Fruit fly (Drosophila melanogaster) whole organism, embryonic: ENCODE results near the gene Tsp74F.

Source experiments
- Atf6 ChIP-seq: fragments of 200-800 bp; sonication (Bioruptor generic); IDR thresholded peaks from 2 replicates; pipeline ENCODE4 v1.3.6; 2022; ENCODE audit warnings: missing biosample characterization, missing genetic modification characterization
- BEAF-32 ChIP-seq: fragments of 200-800 bp; sonication (Bioruptor generic); optimal IDR thresholded peaks from 3 replicates; lab custom pipeline; 2017; ENCODE audit warnings: missing biosample characterization, missing genetic modification characterization, mild to moderate bottlenecking, moderate library complexity, missing genetic modification reagents
- CG10543 ChIP-seq: fragments of 200-800 bp; sonication (Bioruptor generic); optimal IDR thresholded peaks from 3 replicates; lab custom pipeline; 2017; ENCODE audit warnings: missing biosample characterization, mild to moderate bottlenecking, missing genetic modification characterization, moderate library complexity
- CG12104 ChIP-seq: fragments of 200-800 bp; sonication (Bioruptor generic); optimal IDR thresholded peaks from 3 replicates; lab custom pipeline; 2016; ENCODE audit warnings: missing biosample characterization, missing genetic modification characterization
- CG12391 ChIP-seq: fragments of 200-800 bp; sonication (Bioruptor generic); optimal IDR thresholded peaks from 3 replicates; lab custom pipeline; 2018; ENCODE audit warnings: missing biosample characterization, mild to moderate bottlenecking, missing genetic modification characterization, moderate library complexity
- CG12744 ChIP-seq: fragments of 200-800 bp; sonication (Bioruptor generic); optimal IDR thresholded peaks from 2 replicates; lab custom pipeline; 2016; ENCODE audit warnings: missing biosample characterization, missing genetic modification characterization
- CG14014 ChIP-seq: fragments of 200-800 bp; sonication (Bioruptor generic); IDR thresholded peaks from 2 replicates; pipeline ENCODE4 v1.3.6; 2022; ENCODE audit warnings: missing biosample characterization, missing genetic modification characterization
- CG18599 ChIP-seq: fragments of 200-800 bp; sonication (Bioruptor generic); optimal IDR thresholded peaks from 3 replicates; lab custom pipeline; 2017; ENCODE audit warnings: missing biosample characterization, missing genetic modification characterization, mild to moderate bottlenecking, moderate library complexity, missing genetic modification reagents
- CG2678 ChIP-seq: fragments of 200-800 bp; sonication (Bioruptor generic); optimal IDR thresholded peaks from 3 replicates; lab custom pipeline; 2019; ENCODE audit warnings: missing biosample characterization, mild to moderate bottlenecking, missing genetic modification characterization, moderate library complexity
- CG2712 ChIP-seq: fragments of 200-800 bp; optimal IDR thresholded peaks from 3 replicates; lab custom pipeline; 2019; ENCODE audit warnings: missing biosample characterization, mild to moderate bottlenecking, missing genetic modification characterization, moderate library complexity
- CG3065 ChIP-seq: fragments of 200-800 bp; sonication (Bioruptor generic); optimal IDR thresholded peaks from 2 replicates; lab custom pipeline; 2016; ENCODE audit warnings: missing biosample characterization, missing genetic modification characterization
- CG31388 ChIP-seq: fragments of 200-800 bp; sonication (Bioruptor generic); optimal IDR thresholded peaks from 2 replicates; lab custom pipeline; 2016; ENCODE audit warnings: missing biosample characterization, missing genetic modification characterization
- CG34376 ChIP-seq: fragments of 200-800 bp; sonication (Bioruptor generic); optimal IDR thresholded peaks from 2 replicates; lab custom pipeline; 2018; ENCODE audit warnings: missing biosample characterization, mild to moderate bottlenecking, missing genetic modification characterization
- CG34422 ChIP-seq: fragments of 200-800 bp; sonication (Bioruptor generic); IDR thresholded peaks from 3 replicates; pipeline ENCODE4 v1.3.6; 2022; ENCODE audit warnings: missing biosample characterization, missing genetic modification characterization
- CG3847 ChIP-seq: fragments of 200-800 bp; sonication (Bioruptor generic); IDR thresholded peaks from 2 replicates; pipeline ENCODE4 v1.3.6; 2022; ENCODE audit warnings: missing biosample characterization, missing genetic modification characterization
- CG4707 ChIP-seq: fragments of 200-800 bp; sonication (Bioruptor generic); optimal IDR thresholded peaks from 2 replicates; lab custom pipeline; 2018; ENCODE audit warnings: missing biosample characterization, mild to moderate bottlenecking, missing genetic modification characterization, moderate library complexity
- CG5180 ChIP-seq: fragments of 200-800 bp; sonication (Bioruptor generic); optimal IDR thresholded peaks from 3 replicates; lab custom pipeline; 2017; ENCODE audit warnings: missing biosample characterization, missing genetic modification characterization, mild to moderate bottlenecking, moderate library complexity, missing genetic modification reagents
- CHES-1-like ChIP-seq: fragments of 200-800 bp; sonication (Bioruptor generic); optimal IDR thresholded peaks from 2 replicates; lab custom pipeline; 2016; ENCODE audit warnings: missing biosample characterization, missing genetic modification characterization
- D19A ChIP-seq: fragments of 200-800 bp; optimal IDR thresholded peaks from 3 replicates; lab custom pipeline; 2019; ENCODE audit warnings: missing biosample characterization, mild to moderate bottlenecking, missing genetic modification characterization, moderate library complexity
- Drgx ChIP-seq: fragments of 200-800 bp; sonication (Bioruptor generic); IDR thresholded peaks from 2 replicates; pipeline ENCODE4 v1.3.6; 2022; ENCODE audit warnings: missing biosample characterization, missing genetic modification characterization
- ERR ChIP-seq: fragments of 200-800 bp; sonication (Bioruptor generic); optimal IDR thresholded peaks from 2 replicates; lab custom pipeline; 2016; ENCODE audit warnings: missing biosample characterization, missing genetic modification characterization
- HHEX ChIP-seq: fragments of 200-800 bp; sonication (Bioruptor generic); optimal IDR thresholded peaks from 3 replicates; lab custom pipeline; 2017; ENCODE audit warnings: missing biosample characterization, mild to moderate bottlenecking, missing genetic modification characterization, missing genetic modification reagents
- HLH3B ChIP-seq: fragments of 200-800 bp; sonication (Bioruptor generic); IDR thresholded peaks from 2 replicates; pipeline ENCODE4 v1.3.6; 2022; ENCODE audit warnings: missing biosample characterization, missing genetic modification characterization
- Lpt ChIP-seq: fragments of >200 bp; optimal IDR thresholded peaks from 2 replicates; lab custom pipeline; 2018; ENCODE audit warnings: missing biosample characterization, missing genetic modification characterization
- MESR4 ChIP-seq: fragments of 200-800 bp; sonication (Bioruptor generic); optimal IDR thresholded peaks from 2 replicates; lab custom pipeline; 2018; ENCODE audit warnings: missing biosample characterization, mild to moderate bottlenecking, missing genetic modification characterization, moderate library complexity
- NC2β ChIP-seq: fragments of 200-800 bp; sonication (Bioruptor generic); optimal IDR thresholded peaks from 2 replicates; lab custom pipeline; 2016; ENCODE audit warnings: missing biosample characterization, missing genetic modification characterization
- NK7.1 ChIP-seq: fragments of 200-800 bp; sonication (Bioruptor generic); optimal IDR thresholded peaks from 3 replicates; lab custom pipeline; 2016; ENCODE audit warnings: missing biosample characterization, missing genetic modification characterization
- Ptx1 ChIP-seq: fragments of 200-800 bp; sonication (Bioruptor generic); IDR thresholded peaks from 2 replicates; pipeline ENCODE4 v1.3.6; 2022; ENCODE audit warnings: missing biosample characterization, missing genetic modification characterization
- abd-A ChIP-seq: fragments of 200-800 bp; sonication (Bioruptor generic); optimal IDR thresholded peaks from 3 replicates; lab custom pipeline; 2019; ENCODE audit warnings: missing biosample characterization, mild to moderate bottlenecking, missing genetic modification characterization, moderate library complexity
- ase ChIP-seq: fragments of 200-800 bp; sonication (Bioruptor generic); IDR thresholded peaks from 3 replicates; pipeline ENCODE4 v1.3.6; 2022; ENCODE audit warnings: missing biosample characterization, missing genetic modification characterization
- ci ChIP-seq: fragments of 200-800 bp; sonication (Bioruptor generic); IDR thresholded peaks from 3 replicates; pipeline ENCODE4 v1.3.6; 2022; ENCODE audit warnings: missing biosample characterization, missing genetic modification characterization
- crol ChIP-seq: fragments of 200-800 bp; sonication (Bioruptor generic); IDR thresholded peaks from 2 replicates; pipeline ENCODE4 v1.3.6; 2022; ENCODE audit warnings: missing biosample characterization, missing genetic modification characterization
- crp ChIP-seq, 2 experiments: fragments of 200-800 bp; sonication (Bioruptor generic); optimal IDR thresholded peaks; 2 replicates in 1 of 2; 3 replicates in 1 of 2; lab custom pipeline; 2017; ENCODE audit warnings: missing biosample characterization in 2 of 2, missing genetic modification characterization in 2 of 2, mild to moderate bottlenecking in 1 of 2, moderate library complexity in 1 of 2
- dimm ChIP-seq: fragments of 200-800 bp; sonication (Bioruptor generic); IDR thresholded peaks from 2 replicates; pipeline ENCODE4 v1.3.6; 2022; ENCODE audit warnings: missing biosample characterization, missing genetic modification characterization
- en ChIP-seq: fragments of 200-800 bp; sonication (Bioruptor generic); optimal IDR thresholded peaks from 2 replicates; lab custom pipeline; 2016; ENCODE audit warnings: missing biosample characterization, missing genetic modification characterization
- eve ChIP-seq, 2 experiments: fragments of >200 bp; optimal IDR thresholded peaks; 2 replicates each; lab custom pipeline; 2017; ENCODE audit warnings: missing biosample characterization in 2 of 2, missing genetic modification characterization in 2 of 2
- fd96Cb ChIP-seq: fragments of 200-800 bp; sonication (Bioruptor generic); optimal IDR thresholded peaks from 2 replicates; lab custom pipeline; 2018; ENCODE audit warnings: missing biosample characterization, mild to moderate bottlenecking, missing genetic modification characterization, moderate library complexity
- gem ChIP-seq: fragments of 200-800 bp; sonication (Bioruptor generic); optimal IDR thresholded peaks from 2 replicates; lab custom pipeline; 2019; ENCODE audit warnings: missing biosample characterization, mild to moderate bottlenecking, missing genetic modification characterization, moderate library complexity
- grn ChIP-seq: fragments of 200-800 bp; sonication (Bioruptor generic); optimal IDR thresholded peaks from 3 replicates; lab custom pipeline; 2017; ENCODE audit warnings: missing biosample characterization, missing genetic modification characterization
- her ChIP-seq: fragments of 200-800 bp; sonication (Bioruptor generic); optimal IDR thresholded peaks from 2 replicates; lab custom pipeline; 2016; ENCODE audit warnings: missing biosample characterization, missing genetic modification characterization
- kah ChIP-seq: fragments of 200-800 bp; sonication (Bioruptor generic); optimal IDR thresholded peaks from 2 replicates; lab custom pipeline; 2018; ENCODE audit warnings: missing biosample characterization, mild to moderate bottlenecking, missing genetic modification characterization
- nau ChIP-seq: fragments of 200-800 bp; sonication (Bioruptor generic); optimal IDR thresholded peaks from 3 replicates; lab custom pipeline; 2017; ENCODE audit warnings: missing biosample characterization, mild to moderate bottlenecking, missing genetic modification characterization, missing genetic modification reagents
- otp ChIP-seq: fragments of 200-800 bp; sonication (Bioruptor generic); IDR thresholded peaks from 3 replicates; pipeline ENCODE4, ENCODE4 v1.3.6; 2022; ENCODE audit warnings: missing biosample characterization, missing genetic modification characterization
- p53 ChIP-seq: fragments of 200-800 bp; sonication (Bioruptor generic); optimal IDR thresholded peaks from 2 replicates; lab custom pipeline; 2016; ENCODE audit warnings: missing biosample characterization, missing genetic modification characterization
- pzg ChIP-seq: fragments of 200-800 bp; sonication (Bioruptor generic); optimal IDR thresholded peaks from 3 replicates; lab custom pipeline; 2018; ENCODE audit warnings: missing biosample characterization, mild to moderate bottlenecking, missing genetic modification characterization, moderate library complexity
- sim ChIP-seq: fragments of 200-800 bp; sonication (Bioruptor generic); IDR thresholded peaks from 2 replicates; pipeline ENCODE4 v1.3.6; 2022; ENCODE audit warnings: missing biosample characterization, missing genetic modification characterization
- stwl ChIP-seq: fragments of 200-800 bp; sonication (Bioruptor generic); optimal IDR thresholded peaks from 3 replicates; lab custom pipeline; 2018; ENCODE audit warnings: missing biosample characterization, mild to moderate bottlenecking, missing genetic modification characterization, moderate library complexity
- tgo ChIP-seq: fragments of 200-800 bp; sonication (Bioruptor generic); IDR thresholded peaks from 3 replicates; pipeline ENCODE4 v1.3.6; 2022; ENCODE audit warnings: missing biosample characterization, missing genetic modification characterization
- trh ChIP-seq: fragments of 200-800 bp; sonication (Bioruptor generic); optimal IDR thresholded peaks from 2 replicates; lab custom pipeline; 2016; ENCODE audit warnings: missing biosample characterization, missing genetic modification characterization

Gene Tsp74F

DNA sequence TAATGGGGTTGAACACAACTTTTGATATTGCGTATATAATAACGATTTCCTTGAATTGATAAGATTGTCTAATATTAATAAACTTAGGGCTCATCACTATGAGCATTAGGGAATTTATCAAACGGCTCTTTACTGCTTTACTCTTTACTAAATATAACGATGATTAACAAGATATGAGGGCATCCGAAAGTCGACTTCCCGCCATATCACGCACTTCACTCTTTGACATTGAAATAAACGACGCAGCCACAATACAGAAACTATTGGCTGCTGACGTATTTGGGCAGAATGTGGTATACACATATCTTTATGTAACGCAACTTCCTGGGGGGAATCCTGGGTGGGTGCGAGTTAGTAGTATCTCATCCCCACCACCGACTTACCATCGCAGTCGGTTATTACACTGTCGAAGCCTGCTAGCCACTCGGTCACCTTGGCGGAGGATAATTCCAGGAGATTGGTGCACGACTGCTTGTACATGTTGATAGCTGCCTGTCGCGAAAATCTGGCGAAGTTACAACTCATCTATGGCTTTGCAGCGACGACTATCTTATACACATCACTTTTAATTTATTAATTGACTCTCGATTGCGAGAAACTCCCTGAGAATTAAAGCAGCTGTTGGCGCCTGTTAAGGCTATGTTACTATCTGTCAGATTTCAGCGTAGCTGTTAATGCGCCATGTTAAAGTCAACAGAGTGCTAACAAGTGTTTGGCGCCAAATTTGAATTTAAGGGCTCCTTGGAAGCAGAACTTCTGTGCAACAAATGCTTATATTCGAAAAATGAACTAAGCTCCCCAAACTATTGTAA lies 52.6 kb downstream of the Tsp74F start, which contains the start of gene CG5567 (continued):
- TF ChIP-seq kah (GFP tag; lab: Kevin White, UChicago), result peak; percentile 95
- 0 out of 3 replicates have a peak, but pooled peaks have one; percentile 37 for TF ChIP-seq ci (GFP tag; lab: Robert Waterston, UW)
- TF ChIP-seq CG14014 (GFP tag; lab: Robert Waterston, UW), result 0 out of 2 replicates have a peak, but pooled peaks have one; percentile 20
- TF ChIP-seq HHEX (GFP tag; lab: Kevin White, UChicago), result no peak
- TF ChIP-seq CG2678 (tag; lab: Kevin White, UChicago), result peak; percentile 32
- TF ChIP-seq NK7.1 (GFP tag; lab: Kevin White, UChicago), result no peak
- TF ChIP-seq tgo, result no peak
- TF ChIP-seq nau (GFP tag; lab: Kevin White, UChicago), result no peak
- TF ChIP-seq CG18599 (GFP tag; lab: Kevin White, UChicago), result peak; percentile 47
- peak; percentile 80 for TF ChIP-seq ERR (GFP tag; lab: Kevin White, UChicago)
- TF ChIP-seq fd96Cb, result no peak
- TF ChIP-seq CG2712 (tag; lab: Kevin White, UChicago), result no peak
- no peak for TF ChIP-seq CG12104 (GFP tag; lab: Kevin White, UChicago)
- TF ChIP-seq CG3847, result no peak
- no peak for TF ChIP-seq crol (GFP tag; lab: Robert Waterston, UW)
- no peak for TF ChIP-seq abd-A (tag; lab: Kevin White, UChicago)
- TF ChIP-seq CG3065 (GFP tag; lab: Kevin White, UChicago), result no peak
- TF ChIP-seq MESR4 (GFP tag; lab: Kevin White, UChicago), result peak; percentile 74
- TF ChIP-seq dimm, result no peak
- no peak for TF ChIP-seq grn (GFP tag; lab: Kevin White, UChicago)
- TF ChIP-seq p53 (GFP tag; lab: Kevin White, UChicago), result no peak
- TF ChIP-seq D19A (tag; lab: Kevin White, UChicago), result peak; percentile 97
- no peak for TF ChIP-seq eve (GFP tag; optimal IDR thresholded peaks at IDR 0.05; lab: Kevin White, UChicago)
- TF ChIP-seq sim (GFP tag; lab: Robert Waterston, UW), result no peak
- no peak for TF ChIP-seq Drgx (GFP tag; lab: Robert Waterston, UW)
- no peak for TF ChIP-seq trh
- TF ChIP-seq pzg (GFP tag; lab: Kevin White, UChicago), result peak; percentile 30
- TF ChIP-seq CG12391 (tag; lab: Kevin White, UChicago), result no peak
- no peak for TF ChIP-seq ase (GFP tag; lab: Robert Waterston, UW)
- no peak for TF ChIP-seq en (GFP tag; lab: Kevin White, UChicago)
- TF ChIP-seq CG34422, result no peak
- TF ChIP-seq CG4707, result no peak
- peak; percentile 47 for TF ChIP-seq CG34376 (GFP tag; lab: Kevin White, UChicago)
- TF ChIP-seq stwl, result peak; percentile 18
- TF ChIP-seq CG31388 (GFP tag; lab: Kevin White, UChicago), result no peak
- peak; percentile 41 for TF ChIP-seq CHES-1-like (GFP tag; lab: Kevin White, UChicago)
- TF ChIP-seq NC2β (GFP tag; lab: Kevin White, UChicago), result no peak
- no peak for TF ChIP-seq CG5180 (GFP tag; lab: Kevin White, UChicago)
- TF ChIP-seq HLH3B (GFP tag; lab: Robert Waterston, UW), result 0 out of 2 replicates have a peak, but pooled peaks have one; percentile 16
- TF ChIP-seq her (GFP tag; lab: Kevin White, UChicago), result no peak
- TF ChIP-seq crp (GFP tag; optimal IDR thresholded peaks at IDR 0.05; lab: Kevin White, UChicago), result peak in 1 of 2 experiments; percentile 77
- no peak for TF ChIP-seq Ptx1 (GFP tag; lab: Robert Waterston, UW)
- TF ChIP-seq gem (tag; lab: Kevin White, UChicago), result peak; percentile 23
- no peak for TF ChIP-seq Lpt
- no peak for TF ChIP-seq CG10543 (GFP tag; lab: Kevin White, UChicago)
- no peak for TF ChIP-seq BEAF-32 (GFP tag; lab: Kevin White, UChicago)
- TF ChIP-seq CG12744 (GFP tag; lab: Kevin White, UChicago), result no peak
- no peak for TF ChIP-seq otp (GFP tag; lab: Robert Waterston, UW)
- TF ChIP-seq Atf6, result 0 out of 2 replicates have a peak, but pooled peaks have one; percentile 25
